Fruit fly (Drosophila melanogaster) whole organism, pupa: Measurements from ENCODE around the gene CG12105.
A peak's percentile ranks its signal among the peaks of the same experiment; 100 is the strongest.

Source experiments
- CG10348 ChIP-seq: fragments of 200-800 bp; sonication (Bioruptor generic); IDR thresholded peaks from 2 replicates; pipeline ENCODE4 v1.3.6; 2022; ENCODE audit warnings: missing biosample characterization, missing genetic modification characterization
- CG12605 ChIP-seq: fragments of 200-800 bp; sonication (Bioruptor generic); IDR thresholded peaks from 2 replicates; pipeline ENCODE4 v1.3.6; 2022; ENCODE audit warnings: missing biosample characterization, missing genetic modification characterization
- CG13204 ChIP-seq: fragments of 200-800 bp; sonication (Bioruptor generic); optimal IDR thresholded peaks from 2 replicates; lab custom pipeline; 2018; ENCODE audit warnings: missing biosample characterization, mild to moderate bottlenecking, missing genetic modification characterization, moderate library complexity
- CG14655 ChIP-seq: fragments of 200-800 bp; sonication (Bioruptor generic); optimal IDR thresholded peaks from 3 replicates; lab custom pipeline; 2017; ENCODE audit warnings: mild to moderate bottlenecking, missing biosample characterization, missing genetic modification reagents, missing genetic modification characterization
- CG15710 ChIP-seq: fragments of 200-800 bp; sonication (Bioruptor generic); optimal IDR thresholded peaks from 2 replicates; lab custom pipeline; 2018; ENCODE audit warnings: missing biosample characterization, mild to moderate bottlenecking, missing genetic modification characterization, moderate library complexity
- CG17806 ChIP-seq: fragments of 200-800 bp; sonication (Bioruptor generic); optimal IDR thresholded peaks from 2 replicates; lab custom pipeline; 2018; ENCODE audit warnings: missing biosample characterization, mild to moderate bottlenecking, missing genetic modification characterization, moderate library complexity
- CG32121 ChIP-seq: fragments of 200-800 bp; sonication (Bioruptor generic); IDR thresholded peaks from 2 replicates; pipeline ENCODE4 v1.3.6; 2022; ENCODE audit warnings: missing biosample characterization, missing genetic modification characterization
- CG34367 ChIP-seq: fragments of 200-800 bp; sonication (Bioruptor generic); optimal IDR thresholded peaks from 2 replicates; lab custom pipeline; 2018; ENCODE audit warnings: missing biosample characterization, mild to moderate bottlenecking, missing genetic modification characterization
- CG4496 ChIP-seq: fragments of 200-800 bp; sonication (Bioruptor generic); IDR thresholded peaks from 3 replicates; pipeline ENCODE4 v1.3.6; 2022; ENCODE audit warnings: missing biosample characterization, missing genetic modification characterization
- CG8159 ChIP-seq: fragments of 200-800 bp; sonication (Bioruptor generic); optimal IDR thresholded peaks from 3 replicates; lab custom pipeline; 2018; ENCODE audit warnings: missing biosample characterization, mild to moderate bottlenecking, missing genetic modification characterization, moderate library complexity
- CG8301 ChIP-seq: fragments of 200-800 bp; sonication (Bioruptor generic); optimal IDR thresholded peaks from 2 replicates; lab custom pipeline; 2018; ENCODE audit warnings: missing biosample characterization, mild to moderate bottlenecking, missing genetic modification characterization
- CG9948 ChIP-seq: fragments of 200-800 bp; sonication (Bioruptor generic); optimal IDR thresholded peaks from 2 replicates; lab custom pipeline; 2018; ENCODE audit warnings: missing biosample characterization, mild to moderate bottlenecking, missing genetic modification characterization, moderate library complexity
- D1 ChIP-seq: fragments of 200-800 bp; sonication (Bioruptor generic); optimal IDR thresholded peaks from 2 replicates; lab custom pipeline; 2018; ENCODE audit warnings: missing biosample characterization, mild to moderate bottlenecking, missing genetic modification characterization, moderate library complexity
- EcR ChIP-seq: fragments of 200-800 bp; sonication (Bioruptor generic); optimal IDR thresholded peaks from 3 replicates; lab custom pipeline; 2019; ENCODE audit warnings: missing biosample characterization, missing genetic modification characterization, mild to moderate bottlenecking, moderate library complexity, missing genetic modification reagents
- Ets98B ChIP-seq: fragments of 200-800 bp; sonication (Bioruptor generic); IDR thresholded peaks from 2 replicates; pipeline ENCODE4 v1.3.6; 2022; ENCODE audit warnings: missing biosample characterization, missing genetic modification characterization
- Pif1A ChIP-seq: fragments of 200-800 bp; sonication (Bioruptor generic); optimal IDR thresholded peaks from 3 replicates; lab custom pipeline; 2016; ENCODE audit warnings: missing biosample characterization, missing genetic modification characterization
- Pif1B ChIP-seq: fragments of 200-800 bp; sonication (Bioruptor generic); optimal IDR thresholded peaks from 3 replicates; lab custom pipeline; 2016; ENCODE audit warnings: missing biosample characterization, missing genetic modification characterization
- Snoo ChIP-seq: fragments of 200-800 bp; sonication (Bioruptor generic); optimal IDR thresholded peaks from 3 replicates; lab custom pipeline; 2017; ENCODE audit warnings: missing biosample characterization, mild to moderate bottlenecking, missing genetic modification characterization, inconsistent platforms
- fd96Ca ChIP-seq: fragments of 200-800 bp; sonication (Bioruptor generic); IDR thresholded peaks from 3 replicates; pipeline ENCODE4 v1.3.6; 2022; ENCODE audit warnings: missing biosample characterization, missing genetic modification characterization
- gl ChIP-seq: fragments of 200-800 bp; sonication (Bioruptor generic); optimal IDR thresholded peaks from 2 replicates; lab custom pipeline; 2018; ENCODE audit warnings: missing biosample characterization, mild to moderate bottlenecking, missing genetic modification characterization
- rn ChIP-seq: fragments of 200-800 bp; sonication (Bioruptor generic); IDR thresholded peaks from 2 replicates; pipeline ENCODE4 v1.3.6; 2022; ENCODE audit warnings: missing biosample characterization, missing genetic modification characterization

Gene CG12105

dm6 chr3L:1591692-1592371, 23.8 kb downstream of the CG12105 start:
- TF ChIP-seq CG9948 (peak; percentile 43), CG34367 (tag; lab: Kevin White, UChicago) (peak; percentile 74), CG8159 (tag; lab: Kevin White, UChicago) (peak; percentile 75), CG17806 (tag; lab: Kevin White, UChicago) (peak; percentile 51), CG13204 (GFP tag; lab: Kevin White, UChicago) (peak; percentile 70), EcR (peak; percentile 32), Pif1B (GFP tag; lab: Kevin White, UChicago) (peak; percentile 85), CG15710 (tag; lab: Kevin White, UChicago) (peak; percentile 74), CG12605 (GFP tag; lab: Robert Waterston, UW) (no peak), CG4496 (GFP tag; lab: Robert Waterston, UW) (peak; percentile 85), CG8301 (tag; lab: Kevin White, UChicago) (peak; percentile 29), Ets98B (peak; percentile 42; the same call in 1 of the 2 replicates), D1 (no peak), CG10348 (GFP tag; lab: Robert Waterston, UW) (no peak), rn (no peak), CG14655 (GFP tag; lab: Kevin White, UChicago) (peak; percentile 41), fd96Ca (GFP tag; lab: Robert Waterston, UW) (peak; percentile 70; the same call in 2 of the 3 replicates), gl (tag; lab: Kevin White, UChicago) (peak; percentile 89), Snoo (tag; lab: Kevin White, UChicago) (peak; percentile 86), Pif1A (GFP tag; lab: Kevin White, UChicago) (peak; percentile 88), CG32121 (peak; percentile 65; the same call in 1 of the 2 replicates)
- TF ChIP-seq, all 21 proteins: peak for 17

DNA sequence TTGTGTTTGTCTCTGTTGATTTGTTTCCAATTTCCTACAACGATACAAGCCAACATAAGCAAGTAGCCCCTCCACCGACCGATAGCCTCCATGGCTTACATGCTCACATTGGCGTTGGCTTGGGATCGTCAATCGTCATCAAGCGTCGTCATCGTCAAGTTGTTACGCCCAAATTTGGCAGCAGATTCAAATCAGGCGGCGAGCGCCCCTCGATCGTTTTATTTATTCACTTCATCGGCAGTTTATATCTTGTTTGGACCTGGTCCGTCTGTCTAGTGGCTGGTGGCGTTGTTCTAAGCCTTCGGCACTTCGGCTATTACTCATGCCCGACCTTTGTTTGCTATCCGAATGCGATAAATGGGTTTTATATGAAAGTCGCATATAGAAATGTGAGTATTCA, 25.4 kb downstream of the CG12105 start:
- no peak for TF ChIP-seq Snoo (tag; lab: Kevin White, UChicago)
- no peak for TF ChIP-seq rn
- no peak for TF ChIP-seq CG14655 (GFP tag; lab: Kevin White, UChicago)
- no peak for TF ChIP-seq CG13204 (GFP tag; lab: Kevin White, UChicago)
- TF ChIP-seq CG12605 (GFP tag; lab: Robert Waterston, UW), result no peak
- no peak for TF ChIP-seq CG34367 (tag; lab: Kevin White, UChicago)
- no peak for TF ChIP-seq EcR
- TF ChIP-seq gl (tag; lab: Kevin White, UChicago), result no peak
- no peak for TF ChIP-seq CG32121
- no peak for TF ChIP-seq CG8301 (tag; lab: Kevin White, UChicago)
- TF ChIP-seq CG8159 (tag; lab: Kevin White, UChicago), result no peak
- no peak for TF ChIP-seq Ets98B
- TF ChIP-seq CG17806 (tag; lab: Kevin White, UChicago), result no peak
- no peak for TF ChIP-seq CG9948
- TF ChIP-seq fd96Ca (GFP tag; lab: Robert Waterston, UW), result no peak
- no peak for TF ChIP-seq D1

dm6 chr3L:1587140-1587849, 28.3 kb downstream of the CG12105 start:
- peak; percentile 85 for TF ChIP-seq fd96Ca (GFP tag; lab: Robert Waterston, UW)
- peak; percentile 79 for TF ChIP-seq Pif1B (GFP tag; lab: Kevin White, UChicago)
- peak; percentile 85 for TF ChIP-seq CG34367 (tag; lab: Kevin White, UChicago)
- peak; percentile 85 for TF ChIP-seq CG8159 (tag; lab: Kevin White, UChicago)
- peak; percentile 78 for TF ChIP-seq Pif1A (GFP tag; lab: Kevin White, UChicago)
- peak; percentile 86 for TF ChIP-seq CG4496 (GFP tag; lab: Robert Waterston, UW)
- peak; percentile 79 for TF ChIP-seq gl (tag; lab: Kevin White, UChicago)
- peak; percentile 70 for TF ChIP-seq Snoo (tag; lab: Kevin White, UChicago)
- peak; percentile 80 for TF ChIP-seq Ets98B
- peak; percentile 75 for TF ChIP-seq CG9948
- peak; percentile 79 for TF ChIP-seq CG13204 (GFP tag; lab: Kevin White, UChicago)
- 0 out of 2 replicates have a peak, but pooled peaks have one; percentile 53 for TF ChIP-seq CG10348 (GFP tag; lab: Robert Waterston, UW)
- TF ChIP-seq D1, result no peak
- peak; percentile 89 for TF ChIP-seq CG15710 (tag; lab: Kevin White, UChicago)
- peak; percentile 4 for TF ChIP-seq EcR
- peak; percentile 72 for TF ChIP-seq CG14655 (GFP tag; lab: Kevin White, UChicago)
- peak; percentile 81 for TF ChIP-seq CG17806 (tag; lab: Kevin White, UChicago)
- peak; percentile 47; the same call in 1 of the 2 replicates for TF ChIP-seq CG12605 (GFP tag; lab: Robert Waterston, UW)
- peak; percentile 53 for TF ChIP-seq rn
- TF ChIP-seq CG8301 (tag; lab: Kevin White, UChicago), result peak; percentile 64
- peak; percentile 79 for TF ChIP-seq CG32121

DNA sequence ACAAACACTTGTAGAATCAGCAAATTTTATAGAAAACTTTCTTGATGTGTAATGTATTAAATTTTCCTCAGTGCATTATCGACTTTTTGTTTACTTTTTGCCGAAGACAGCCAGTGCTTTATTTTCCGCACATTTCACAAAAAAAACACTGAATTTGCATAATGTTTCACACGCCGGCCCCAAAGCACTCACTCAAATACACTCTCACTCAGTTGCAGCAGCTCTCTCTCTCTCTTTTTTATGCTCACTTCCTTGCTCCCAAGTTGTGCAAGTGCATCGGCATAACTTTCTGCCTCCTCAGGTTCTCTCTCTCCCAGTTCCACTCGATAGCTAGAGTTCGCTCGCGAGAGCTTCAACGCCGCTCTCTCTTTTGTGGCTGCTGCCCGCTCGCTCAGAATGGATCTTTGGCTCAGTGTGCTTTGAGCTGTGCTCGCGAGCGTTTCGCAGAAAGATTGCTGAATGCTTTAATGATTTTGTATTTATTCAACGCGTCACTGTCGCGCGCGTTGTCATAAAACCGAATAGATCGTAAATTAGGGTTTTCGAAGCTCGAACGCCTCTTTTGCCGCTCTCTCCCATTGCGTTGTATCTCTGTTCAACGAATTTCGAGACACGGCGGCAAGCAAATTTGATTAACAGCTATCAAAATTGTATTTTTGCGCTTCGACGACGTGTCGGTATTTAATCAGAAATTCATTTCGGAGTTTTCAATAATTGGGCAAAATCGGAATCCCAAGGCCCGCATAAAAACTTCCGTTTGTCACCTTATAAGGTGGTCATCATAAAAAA, 29.1 kb downstream of the CG12105 start:
- TF ChIP-seq CG10348 (GFP tag; lab: Robert Waterston, UW), result no peak
- TF ChIP-seq EcR, result peak; percentile 77
- peak; percentile 82 for TF ChIP-seq CG14655 (GFP tag; lab: Kevin White, UChicago)
- no peak for TF ChIP-seq CG15710 (tag; lab: Kevin White, UChicago)
- peak; percentile 88 for TF ChIP-seq Pif1B (GFP tag; lab: Kevin White, UChicago)
- TF ChIP-seq CG17806 (tag; lab: Kevin White, UChicago), result peak; percentile 47
- peak; percentile 59 for TF ChIP-seq CG8301 (tag; lab: Kevin White, UChicago)
- peak; percentile 60; the same call in 1 of the 2 replicates for TF ChIP-seq CG32121
- no peak for TF ChIP-seq D1
- peak; percentile 9 for TF ChIP-seq CG34367 (tag; lab: Kevin White, UChicago)
- peak; percentile 53 for TF ChIP-seq gl (tag; lab: Kevin White, UChicago)
- TF ChIP-seq CG13204 (GFP tag; lab: Kevin White, UChicago), result peak; percentile 46
- TF ChIP-seq CG9948, result peak; percentile 23
- TF ChIP-seq Pif1A (GFP tag; lab: Kevin White, UChicago), result peak; percentile 76
- 0 out of 2 replicates have a peak, but pooled peaks have one; percentile 12 for TF ChIP-seq rn
- peak; percentile 92 for TF ChIP-seq CG12605 (GFP tag; lab: Robert Waterston, UW)
- TF ChIP-seq CG8159 (tag; lab: Kevin White, UChicago), result peak; percentile 55
- peak; percentile 31 for TF ChIP-seq Snoo (tag; lab: Kevin White, UChicago)
- peak; percentile 81 for TF ChIP-seq CG4496 (GFP tag; lab: Robert Waterston, UW)
- TF ChIP-seq fd96Ca (GFP tag; lab: Robert Waterston, UW), result peak; percentile 68
- TF ChIP-seq Ets98B, result peak; percentile 85
